Worm (Caenorhabditis elegans): Measurements from ENCODE around the gene C18E9.2.

ce11 chrII:8994336-8994735 is 29.5 kb downstream of the C18E9.2 start, which contains the start of gene F44G4.1:
- TF ChIP-seq nhr-77 (tag; optimal IDR thresholded peaks at IDR 0.05) (no peak), lim-7 (GFP tag; IDR thresholded peaks at IDR 0.05) (no peak), nhr-76 (tag; optimal IDR thresholded peaks at IDR 0.05) (no peak), dve-1 (tag; optimal IDR thresholded peaks at IDR 0.05; ENCODE audit: insufficient read depth) (no peak), arid-1 (GFP tag; conservative IDR thresholded peaks at IDR 0.05) (no peak), egl-27 (tag; optimal IDR thresholded peaks at IDR 0.05) (no peak), jun-1 (tag; optimal IDR thresholded peaks at IDR 0.05) (no peak), hlh-11 (tag; optimal IDR thresholded peaks at IDR 0.05) (no peak), spr-3 (GFP tag; optimal IDR thresholded peaks at IDR 0.05) (no peak), unc-62 (GFP tag; optimal IDR thresholded peaks at IDR 0.05 in 1 of 2) (no peak), unc-62 (tag; optimal IDR thresholded peaks at IDR 0.05) (no peak), snpc-4 (tag; optimal IDR thresholded peaks at IDR 0.05) (no peak), dpl-1 (GFP tag; optimal IDR thresholded peaks at IDR 0.05) (no peak), lin-39 (tag; optimal IDR thresholded peaks at IDR 0.05) (no peak)
